Fruit fly (Drosophila melanogaster) ovary, adult (tissue): ENCODE results near the gene CG12239.

Experiments used
- CG17801 ChIP-seq: fragments of 200-800 bp; optimal IDR thresholded peaks from 2 replicates; lab custom pipeline; 2019; ENCODE audit warnings: missing biosample characterization, mild to moderate bottlenecking, missing genetic modification characterization, moderate library complexity; ENCODE audit not compliant: partially characterized antibody

Gene CG12239

DNA sequence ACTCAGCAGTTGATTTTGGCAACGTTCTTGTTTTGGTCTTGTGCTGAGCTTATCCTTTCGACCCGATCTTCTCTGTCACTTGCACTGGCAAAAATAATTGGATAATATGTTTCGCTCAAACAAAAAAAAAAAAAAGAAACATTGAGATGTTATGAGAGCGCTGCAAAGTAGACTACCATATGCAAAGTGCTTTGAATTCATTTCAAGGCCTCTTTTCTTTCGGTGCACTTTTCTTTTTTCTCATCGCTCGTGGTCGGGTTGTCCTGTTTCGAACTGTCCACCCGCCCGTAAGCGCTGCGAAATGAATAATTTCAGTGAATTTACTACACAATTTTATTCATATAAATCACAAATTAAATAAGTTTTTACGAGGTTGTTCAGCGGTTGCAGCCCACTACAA is 28.0 kb downstream of the CG12239 start:
- no peak for TF ChIP-seq CG17801 (GFP tag; lab: Kevin White, UChicago)

DNA sequence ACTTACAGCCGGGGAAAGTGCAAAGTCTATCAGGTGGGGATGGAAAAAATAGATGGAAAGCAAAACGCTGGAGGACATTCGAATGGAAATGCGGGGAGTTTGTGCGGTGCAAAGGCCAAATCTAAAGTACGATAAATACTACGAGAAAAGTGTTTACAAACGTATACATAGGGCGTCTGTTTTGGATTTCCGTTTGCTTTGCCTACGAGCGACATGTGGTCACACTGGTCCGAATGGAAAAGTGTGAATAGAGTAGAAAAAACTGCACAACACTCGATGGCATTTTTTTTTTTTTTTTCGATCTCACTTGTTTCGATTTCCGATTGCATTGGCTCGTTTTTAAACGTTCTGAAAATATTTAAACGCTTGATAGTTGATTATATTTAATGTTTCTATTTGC is 47.8 kb downstream of the CG12239 start:
- no peak for TF ChIP-seq CG17801 (GFP tag; lab: Kevin White, UChicago)
